Fruit fly (Drosophila melanogaster): ENCODE data around the gene CG5167.

- TF ChIP-seq CG4318 (GFP tag; optimal IDR thresholded peaks at IDR 0.05) (no peak), CG1621 (tag; optimal IDR thresholded peaks at IDR 0.05) (no peak), spab (GFP tag; optimal IDR thresholded peaks at IDR 0.05) (no peak)
Observed at dm6 chr3R:12411449-12411848, 5.1 kb downstream of the CG5167 start.
